Fruit fly (Drosophila melanogaster) whole organism, prepupa: ENCODE data around the gene ATbp.

Experiments
- Blimp-1 ChIP-seq: fragments of 200-800 bp; sonication (Bioruptor generic); optimal IDR thresholded peaks from 3 replicates; lab custom pipeline; 2017; ENCODE audit warnings: missing biosample characterization, missing genetic modification characterization, mild to moderate bottlenecking, moderate library complexity, missing genetic modification reagents
- CG10631 ChIP-seq: fragments of 200-800 bp; sonication (Bioruptor generic); optimal IDR thresholded peaks from 2 replicates; lab custom pipeline; 2016; ENCODE audit warnings: missing biosample characterization, missing genetic modification characterization
- CG11294 ChIP-seq: fragments of 200-800 bp; sonication (Bioruptor generic); IDR thresholded peaks from 2 replicates; pipeline ENCODE4 v1.3.6; 2022; ENCODE audit warnings: missing biosample characterization, missing genetic modification characterization
- CG11762 ChIP-seq: fragments of 200-800 bp; sonication (Bioruptor generic); optimal IDR thresholded peaks from 3 replicates; lab custom pipeline; 2016; ENCODE audit warnings: missing biosample characterization, missing genetic modification characterization; ENCODE audit not compliant: insufficient read depth
- CG11902 ChIP-seq: fragments of 200-800 bp; sonication (Bioruptor generic); optimal IDR thresholded peaks from 3 replicates; lab custom pipeline; 2016; ENCODE audit warnings: missing biosample characterization, missing genetic modification characterization
- CG1621 ChIP-seq: fragments of 200-800 bp; sonication (Bioruptor generic); optimal IDR thresholded peaks from 3 replicates; lab custom pipeline; 2018; ENCODE audit warnings: missing biosample characterization, mild to moderate bottlenecking, missing genetic modification characterization
- CG16779 ChIP-seq: fragments of 200-800 bp; sonication (Bioruptor generic); optimal IDR thresholded peaks from 3 replicates; lab custom pipeline; 2017; ENCODE audit warnings: missing biosample characterization, mild to moderate bottlenecking, missing genetic modification characterization
- CG31627 ChIP-seq: fragments of 200-800 bp; sonication (Bioruptor generic); optimal IDR thresholded peaks from 3 replicates; lab custom pipeline; 2016; ENCODE audit warnings: missing biosample characterization, missing genetic modification characterization
- CG32006 ChIP-seq: fragments of 200-800 bp; sonication (Bioruptor generic); optimal IDR thresholded peaks from 3 replicates; lab custom pipeline; 2017; ENCODE audit warnings: missing biosample characterization, mild to moderate bottlenecking, missing genetic modification characterization
- CG34406 ChIP-seq: fragments of 200-800 bp; sonication (Bioruptor generic); optimal IDR thresholded peaks from 3 replicates; lab custom pipeline; 2016; ENCODE audit warnings: missing biosample characterization, missing genetic modification characterization
- CG3919 ChIP-seq: fragments of 200-800 bp; sonication (Bioruptor generic); optimal IDR thresholded peaks from 3 replicates; lab custom pipeline; 2016; ENCODE audit warnings: missing biosample characterization, missing genetic modification characterization
- CG4318 ChIP-seq: fragments of 200-800 bp; sonication (Bioruptor generic); optimal IDR thresholded peaks from 3 replicates; lab custom pipeline; 2017; ENCODE audit warnings: missing biosample characterization, mild to moderate bottlenecking, missing genetic modification characterization
- CG6276 ChIP-seq: fragments of 200-800 bp; sonication (Bioruptor generic); optimal IDR thresholded peaks from 2 replicates; lab custom pipeline; 2017; ENCODE audit warnings: missing biosample characterization, mild to moderate bottlenecking, missing genetic modification characterization
- CG6792 ChIP-seq: fragments of 200-800 bp; sonication (Bioruptor generic); optimal IDR thresholded peaks from 3 replicates; lab custom pipeline; 2016; ENCODE audit warnings: missing biosample characterization, missing genetic modification characterization
- CG6808 ChIP-seq: fragments of 200-800 bp; sonication (Bioruptor generic); optimal IDR thresholded peaks from 3 replicates; lab custom pipeline; 2017; ENCODE audit warnings: missing biosample characterization, missing genetic modification characterization, mild to moderate bottlenecking, moderate library complexity, missing genetic modification reagents
- CG6854 ChIP-seq: fragments of 200-800 bp; sonication (Bioruptor generic); optimal IDR thresholded peaks from 2 replicates; lab custom pipeline; 2017; ENCODE audit warnings: missing biosample characterization, mild to moderate bottlenecking, missing genetic modification characterization
- CG7368 ChIP-seq: fragments of 200-800 bp; sonication (Bioruptor generic); optimal IDR thresholded peaks from 3 replicates; lab custom pipeline; 2016; ENCODE audit warnings: missing biosample characterization, missing genetic modification characterization
- CG8632 ChIP-seq: fragments of 200-800 bp; sonication (Bioruptor generic); optimal IDR thresholded peaks from 3 replicates; lab custom pipeline; 2016; ENCODE audit warnings: missing biosample characterization, missing genetic modification characterization
- Eip78C ChIP-seq: fragments of 200-800 bp; sonication (Bioruptor generic); peaks from one replicate; lab custom pipeline; 2016; ENCODE audit warnings: missing biosample characterization, missing genetic modification characterization
- Ets21C ChIP-seq: fragments of 200-800 bp; sonication (Bioruptor generic); optimal IDR thresholded peaks from 3 replicates; lab custom pipeline; 2016; ENCODE audit warnings: missing biosample characterization, missing genetic modification characterization
- Ets96B ChIP-seq: fragments of 200-800 bp; optimal IDR thresholded peaks from 2 replicates; lab custom pipeline; 2019; ENCODE audit warnings: missing biosample characterization, mild to moderate bottlenecking, missing genetic modification characterization, moderate library complexity
- Gug ChIP-seq: fragments of 200-800 bp; sonication (Bioruptor generic); IDR thresholded peaks from 2 replicates; pipeline ENCODE4 v1.3.6; 2022; ENCODE audit warnings: missing biosample characterization, missing genetic modification characterization
- Hr38 ChIP-seq: sonication (Bioruptor generic); optimal IDR thresholded peaks from 2 replicates; lab custom pipeline; 2016; ENCODE audit warnings: missing biosample characterization, missing genetic modification characterization
- Hr39 ChIP-seq: fragments of 200-800 bp; sonication (Bioruptor generic); optimal IDR thresholded peaks from 2 replicates; lab custom pipeline; 2016; ENCODE audit warnings: missing biosample characterization, missing genetic modification characterization
- Smox ChIP-seq: fragments of 200-800 bp; sonication (Bioruptor generic); optimal IDR thresholded peaks from 3 replicates; lab custom pipeline; 2016; ENCODE audit warnings: missing biosample characterization, missing genetic modification characterization
- Sox102F ChIP-seq: fragments of 200-800 bp; sonication (Bioruptor generic); optimal IDR thresholded peaks from 2 replicates; lab custom pipeline; 2016; ENCODE audit warnings: missing biosample characterization, mild to moderate bottlenecking, missing genetic modification characterization
- achi ChIP-seq: fragments of 200-800 bp; sonication (Bioruptor generic); optimal IDR thresholded peaks from 3 replicates; lab custom pipeline; 2016; ENCODE audit warnings: missing biosample characterization, missing genetic modification characterization
- acj6 ChIP-seq: fragments of 200-800 bp; sonication (Bioruptor generic); optimal IDR thresholded peaks from 3 replicates; lab custom pipeline; 2016; ENCODE audit warnings: missing biosample characterization, missing genetic modification characterization
- esn ChIP-seq: fragments of 200-800 bp; sonication (Bioruptor generic); optimal IDR thresholded peaks from 2 replicates; lab custom pipeline; 2016; ENCODE audit warnings: missing biosample characterization, mild to moderate bottlenecking, missing genetic modification characterization, moderate library complexity
- fd59A ChIP-seq: fragments of 200-800 bp; sonication (Bioruptor generic); optimal IDR thresholded peaks from 2 replicates; lab custom pipeline; 2017; ENCODE audit warnings: missing biosample characterization, mild to moderate bottlenecking, missing genetic modification characterization, missing genetic modification reagents
- fkh ChIP-seq: fragments of 200-800 bp; sonication (Bioruptor generic); optimal IDR thresholded peaks from 3 replicates; lab custom pipeline; 2017; ENCODE audit warnings: missing biosample characterization, mild to moderate bottlenecking, missing genetic modification characterization, moderate library complexity
- lz ChIP-seq: fragments of 200-800 bp; sonication (Bioruptor generic); optimal IDR thresholded peaks from 3 replicates; lab custom pipeline; 2016; ENCODE audit warnings: missing biosample characterization, missing genetic modification characterization
- net ChIP-seq: fragments of 200-800 bp; sonication (Bioruptor generic); optimal IDR thresholded peaks from 3 replicates; lab custom pipeline; 2016; ENCODE audit warnings: missing biosample characterization, missing genetic modification characterization
- salr ChIP-seq, 2 experiments: fragments of 200-800 bp; sonication (Bioruptor generic); optimal IDR thresholded peaks; 3 replicates each; lab custom pipeline; 2016 to 2018; ENCODE audit warnings: missing biosample characterization in 2 of 2, missing genetic modification characterization in 2 of 2, mild to moderate bottlenecking in 1 of 2
- spab ChIP-seq: fragments of 200-800 bp; sonication (Bioruptor generic); optimal IDR thresholded peaks from 2 replicates; lab custom pipeline; 2017; ENCODE audit warnings: missing biosample characterization, mild to moderate bottlenecking, missing genetic modification characterization, missing genetic modification reagents
- svp ChIP-seq: fragments of 200-800 bp; sonication (Bioruptor generic); peaks from one replicate; lab custom pipeline; 2016; ENCODE audit warnings: missing biosample characterization, missing genetic modification characterization
- topi ChIP-seq: fragments of 200-800 bp; sonication (Bioruptor generic); optimal IDR thresholded peaks from 3 replicates; lab custom pipeline; 2016; ENCODE audit warnings: missing biosample characterization, missing genetic modification characterization
- vri ChIP-seq: fragments of 200-800 bp; sonication (Bioruptor generic); optimal IDR thresholded peaks from 3 replicates; lab custom pipeline; 2016; ENCODE audit warnings: missing biosample characterization, mild to moderate bottlenecking, missing genetic modification characterization

ATbp gene

DNA sequence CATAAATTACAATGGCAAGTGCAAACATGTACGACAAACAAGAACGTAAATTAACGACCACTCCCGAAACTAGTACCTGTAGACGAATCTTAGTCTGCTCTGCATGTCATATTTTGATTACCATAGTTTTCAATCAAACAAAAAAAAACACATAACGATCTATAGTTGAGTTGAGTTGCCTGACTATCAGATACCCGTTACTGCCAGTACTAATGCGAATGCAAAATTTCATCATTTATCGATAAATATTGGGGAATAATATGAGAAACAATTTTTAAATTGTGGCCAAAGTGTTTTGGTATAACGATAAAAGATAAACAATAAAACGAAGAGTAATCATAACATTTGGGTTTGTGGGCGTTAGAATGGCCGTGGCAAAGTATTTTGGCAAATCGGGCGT is 15.3 kb upstream of the ATbp start:
- no peak for TF ChIP-seq spab (GFP tag; lab: Kevin White, UChicago)
- TF ChIP-seq CG34406 (GFP tag; lab: Kevin White, UChicago), result no peak
- TF ChIP-seq CG11902, result no peak
- no peak for TF ChIP-seq CG8632 (GFP tag; lab: Kevin White, UChicago)
- no peak for TF ChIP-seq CG1621 (tag; lab: Kevin White, UChicago)

DNA sequence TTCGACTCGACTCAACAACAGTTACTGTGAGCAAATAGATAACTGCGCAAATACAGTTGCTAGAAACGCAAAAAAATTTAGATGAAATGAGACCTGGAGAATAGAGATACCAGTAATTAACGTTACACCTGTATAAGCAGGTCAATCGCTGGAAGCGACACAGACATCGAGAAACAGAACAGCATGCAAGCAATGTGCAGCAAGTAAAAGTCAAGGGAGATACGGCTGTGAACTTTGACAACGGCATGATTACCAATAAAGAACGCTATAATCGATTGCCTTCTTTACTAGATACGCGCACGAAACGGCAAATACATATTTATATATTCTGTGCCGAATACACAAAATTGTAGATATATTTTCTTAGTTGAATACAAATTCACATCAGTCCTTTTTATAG is 14.5 kb upstream of the ATbp start:
- TF ChIP-seq Ets96B (tag; lab: Kevin White, UChicago), result no peak
- TF ChIP-seq svp (GFP tag; lab: Kevin White, UChicago), result peak; percentile 94

DNA sequence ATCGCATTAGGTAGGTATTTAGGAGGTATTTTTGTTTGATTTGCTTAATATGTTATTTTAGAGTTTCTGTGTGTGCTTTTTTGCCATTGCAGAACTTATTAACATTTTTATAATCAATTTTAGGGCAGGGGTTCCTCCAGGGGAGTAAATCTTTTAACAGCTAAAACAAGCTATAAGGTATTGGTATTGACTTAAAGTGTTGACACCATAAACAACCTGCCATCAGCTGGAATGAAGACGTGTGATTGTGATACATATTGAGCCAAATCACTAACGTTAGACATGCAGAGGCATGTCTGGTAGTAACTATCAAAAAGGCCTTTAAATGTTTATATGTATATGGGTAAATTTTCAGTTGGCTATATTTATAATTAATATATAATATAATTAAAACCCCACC is 14.0 kb upstream of the ATbp start:
- no peak for TF ChIP-seq Hr38 (GFP tag; lab: Kevin White, UChicago)
- TF ChIP-seq fkh (GFP tag; lab: Kevin White, UChicago), result peak; percentile 38

DNA sequence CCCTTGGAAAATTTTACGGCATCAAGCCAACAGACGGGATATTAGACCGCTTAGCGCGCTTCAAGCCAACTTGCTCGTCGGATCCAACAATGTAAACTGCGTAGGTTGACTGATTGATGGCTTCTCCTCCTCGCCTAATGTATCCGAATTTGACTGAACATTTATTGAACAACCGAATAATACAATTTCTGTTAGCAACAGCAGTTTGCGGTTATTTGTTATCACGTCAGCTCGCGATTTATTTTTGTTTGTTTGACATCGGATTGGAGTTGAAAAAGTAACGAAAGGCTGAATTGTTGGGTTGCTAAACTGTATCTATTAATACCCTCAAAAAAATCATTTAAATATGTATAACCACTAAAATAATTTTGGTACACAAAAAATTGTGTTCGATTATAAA is 13.3 kb upstream of the ATbp start, which contains the start of gene CG17159:
Gene CG17159, minus strand, starts transcription at position 101 of the 400 bp plus-strand sequence.
- TF ChIP-seq CG6808 (GFP tag; lab: Kevin White, UChicago) (no peak), lz (GFP tag; lab: Kevin White, UChicago) (no peak), acj6 (no peak), svp (GFP tag; lab: Kevin White, UChicago) (no peak), CG3919 (GFP tag; lab: Kevin White, UChicago) (no peak), CG16779 (tag; lab: Kevin White, UChicago) (no peak), CG6792 (GFP tag; lab: Kevin White, UChicago) (no peak), Gug (GFP tag; lab: Robert Waterston, UW) (no peak), CG11902 (no peak)

DNA sequence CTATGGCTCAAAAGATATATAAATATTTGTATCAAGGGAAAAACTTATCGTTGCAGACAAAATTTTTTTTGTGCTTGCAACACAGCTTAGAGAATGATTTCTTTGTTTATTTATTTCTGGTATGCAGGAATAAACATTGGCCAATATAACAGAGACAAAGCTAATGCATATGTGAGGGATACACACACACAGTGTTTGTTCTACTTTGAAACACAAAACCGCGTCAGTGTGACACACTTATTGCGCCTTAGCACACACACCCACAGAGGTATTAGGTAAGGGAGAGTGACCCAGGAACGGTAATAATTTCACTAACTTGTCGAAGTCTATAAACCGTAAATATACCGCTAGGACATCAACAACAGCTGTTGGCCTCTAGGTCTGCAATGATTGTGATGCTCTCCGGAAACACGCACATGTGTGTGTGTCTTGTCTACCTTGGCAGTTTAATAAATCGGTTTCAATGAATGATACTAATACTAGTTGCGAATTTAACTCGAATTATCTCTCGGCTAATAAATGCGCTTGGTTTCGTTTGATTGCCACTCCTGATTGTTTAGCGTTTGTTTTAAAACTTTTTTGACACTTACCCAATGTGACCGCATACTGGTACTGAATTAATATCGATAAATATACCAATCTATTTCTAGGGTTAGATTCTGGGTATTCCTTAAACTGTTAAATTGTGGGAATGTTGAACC is 9.5 kb upstream of the ATbp start, which contains the start of gene CG17162:
Gene CG17162, minus strand, starts transcription at position 619 of the 701 bp plus-strand sequence.
- TF ChIP-seq esn (GFP tag; lab: Kevin White, UChicago) (no peak), achi (GFP tag; lab: Kevin White, UChicago) (peak; percentile 60), acj6 (no peak), fkh (GFP tag; lab: Kevin White, UChicago) (peak; percentile 34), CG34406 (GFP tag; lab: Kevin White, UChicago) (no peak), net (no peak), topi (GFP tag; lab: Kevin White, UChicago) (no peak), vri (GFP tag; lab: Kevin White, UChicago) (peak; percentile 56), Eip78C (GFP tag; lab: Kevin White, UChicago) (peak; percentile 63), CG6854 (no peak), Blimp-1 (no peak), spab (GFP tag; lab: Kevin White, UChicago) (no peak), CG32006 (GFP tag; lab: Kevin White, UChicago) (no peak), Ets21C (no peak)

DNA sequence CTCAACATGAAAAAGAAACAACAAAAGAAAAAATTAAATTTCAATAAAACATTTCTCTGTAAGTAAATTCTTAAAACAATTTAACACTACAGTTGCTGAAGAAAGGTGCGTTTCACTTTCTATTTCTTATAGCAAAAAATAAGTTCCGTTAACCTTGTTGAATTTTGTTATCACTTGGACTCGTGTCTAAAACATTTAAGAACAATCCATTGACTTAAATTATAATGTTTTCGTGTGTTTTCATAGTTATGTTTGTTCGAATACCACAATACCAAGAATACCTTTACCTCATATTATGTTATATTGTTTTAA is 9.0 kb upstream of the ATbp start:
- TF ChIP-seq CG10631 (GFP tag; lab: Kevin White, UChicago) (no peak), fd59A (GFP tag; lab: Kevin White, UChicago) (no peak), vri (GFP tag; lab: Kevin White, UChicago) (no peak), CG6792 (GFP tag; lab: Kevin White, UChicago) (no peak), CG6276 (GFP tag; lab: Kevin White, UChicago) (no peak), salr (GFP tag; optimal IDR thresholded peaks at IDR 0.05; lab: Kevin White, UChicago) (peak in 1 of 2 experiments; percentile 39), Eip78C (GFP tag; lab: Kevin White, UChicago) (peak; percentile 56), CG31627 (GFP tag; lab: Kevin White, UChicago) (no peak), Sox102F (GFP tag; lab: Kevin White, UChicago) (no peak), Gug (GFP tag; lab: Robert Waterston, UW) (no peak), Hr39 (GFP tag; lab: Kevin White, UChicago) (peak; percentile 10), CG32006 (GFP tag; lab: Kevin White, UChicago) (no peak), CG11294 (GFP tag; lab: Robert Waterston, UW) (no peak), CG1621 (tag; lab: Kevin White, UChicago) (no peak), CG34406 (GFP tag; lab: Kevin White, UChicago) (no peak), Ets21C (no peak), CG4318 (no peak), CG11762 (GFP tag; lab: Kevin White, UChicago) (no peak), svp (GFP tag; lab: Kevin White, UChicago) (peak; percentile 74), CG3919 (GFP tag; lab: Kevin White, UChicago) (no peak), Smox (GFP tag; lab: Kevin White, UChicago) (no peak), fkh (GFP tag; lab: Kevin White, UChicago) (no peak), CG7368 (GFP tag; lab: Kevin White, UChicago) (no peak)
- TF ChIP-seq, all 60 proteins: peak for 4
